Worm (Caenorhabditis elegans) whole organism, young adult: Measurements from ENCODE around the gene twk-5.

Source experiments
- F49E8.2 ChIP-seq: sonication (generic microtip); optimal IDR thresholded peaks from 3 replicates; lab custom pipeline; 2017; ENCODE audit warnings: missing genetic modification characterization, mild to moderate bottlenecking, missing compliant biosample characterization, antibody characterized with exemption, moderate library complexity; ENCODE audit not compliant: insufficient read depth
- Y79H2A.3 ChIP-seq: fragments of 200-800 bp; sonication (Bioruptor generic); conservative IDR thresholded peaks from 2 replicates; pipeline ENCODE4 v1.3.6; 2022; ENCODE audit warnings: missing genetic modification reagents, missing genetic modification characterization, missing compliant biosample characterization
- ceh-40 ChIP-seq: fragments of 200-800 bp; sonication (Bioruptor generic); IDR thresholded peaks from 2 replicates; pipeline ENCODE4 v1.3.6; 2022; ENCODE audit warnings: missing genetic modification characterization, missing compliant biosample characterization
- ceh-91 ChIP-seq: fragments of 200-800 bp; sonication (Bioruptor generic); IDR thresholded peaks from 2 replicates; pipeline ENCODE4 v1.3.6; 2022; ENCODE audit warnings: missing genetic modification reagents, missing genetic modification characterization, missing compliant biosample characterization
- pha-4 ChIP-seq: fragments of 150-350 bp; sonication (generic microtip); optimal IDR thresholded peaks from 2 replicates; lab custom pipeline; 2014; ENCODE audit warnings: missing biosample characterization, missing genetic modification reagents, missing genetic modification characterization
- sptf-2 ChIP-seq: fragments of 200-800 bp; sonication (Bioruptor generic); optimal IDR thresholded peaks from 2 replicates; lab custom pipeline; 2018; ENCODE audit warnings: mild to moderate bottlenecking, missing genetic modification characterization, missing compliant biosample characterization

- TF ChIP-seq sptf-2 (GFP tag; lab: Kevin White, UChicago), result no peak
- no peak for TF ChIP-seq ceh-40
- TF ChIP-seq F49E8.2 (tag; lab: Kevin White, UChicago), result no peak
- TF ChIP-seq Y79H2A.3 (GFP tag; lab: Robert Waterston, UW), result no peak
- no peak for TF ChIP-seq ceh-91 (GFP tag; lab: Robert Waterston, UW)
- no peak for TF ChIP-seq pha-4 (tag; lab: Kevin White, UChicago)
These were observed 41.2 kb downstream of the twk-5 start, which contains the start of gene adbp-1 for ce11 chrII:11443862-11444261.
